Worm (Caenorhabditis elegans): ENCODE data around the gene zig-6.
A peak's percentile ranks its signal among the peaks of the same experiment; 100 is the strongest.

- TF ChIP-seq ama-1 (optimal IDR thresholded peaks at IDR 0.05) (no peak), elt-3 (tag; optimal IDR thresholded peaks at IDR 0.05) (peak in 1 of 6 experiments; percentile 33), sptf-1 (tag; optimal IDR thresholded peaks at IDR 0.05) (no peak), snu-23 (GFP tag; optimal IDR thresholded peaks at IDR 0.05) (no peak), aha-1 (tag; optimal IDR thresholded peaks at IDR 0.05) (no peak), aly-2 (tag; optimal IDR thresholded peaks at IDR 0.05) (no peak), jun-1 (tag; optimal IDR thresholded peaks at IDR 0.05) (no peak), mab-9 (GFP tag; IDR thresholded peaks at IDR 0.05) (no peak), lin-35 (GFP tag; optimal IDR thresholded peaks at IDR 0.05) (no peak), egl-27 (tag; optimal IDR thresholded peaks at IDR 0.05) (no peak), nhr-237 (tag; optimal IDR thresholded peaks at IDR 0.05) (no peak), nhr-12 (tag; optimal IDR thresholded peaks at IDR 0.05) (no peak), ceh-88 (GFP tag; IDR thresholded peaks at IDR 0.05) (no peak), rnt-1 (tag; optimal IDR thresholded peaks at IDR 0.05) (no peak)
These were observed 29.2 kb downstream of the zig-6 start, which contains the start of gene C31H2.4 for ce11 chrX:5159645-5160044.

All from whole organism, L1 larva.